Fruit fly (Drosophila melanogaster): ENCODE data around the gene SCCRO4.

SCCRO4 gene

dm6 chr3L:20309758-20310733, 10.8 kb downstream of the SCCRO4 start:
- TF ChIP-seq CG1621 (tag; optimal IDR thresholded peaks at IDR 0.05) (peak; percentile 80), CG6792 (GFP tag; optimal IDR thresholded peaks at IDR 0.05) (no peak), CG10631 (GFP tag; optimal IDR thresholded peaks at IDR 0.05) (no peak), esn (GFP tag; optimal IDR thresholded peaks at IDR 0.05) (peak; percentile 33), Sox14 (GFP tag; optimal IDR thresholded peaks at IDR 0.05) (peak; percentile 47), spab (GFP tag; optimal IDR thresholded peaks at IDR 0.05) (no peak), Eip78C (GFP tag) (peak; percentile 61), CG3032 (tag; optimal IDR thresholded peaks at IDR 0.05) (peak; percentile 11), Smox (GFP tag; optimal IDR thresholded peaks at IDR 0.05) (no peak), achi (GFP tag; optimal IDR thresholded peaks at IDR 0.05) (peak; percentile 63), cyc (GFP tag; optimal IDR thresholded peaks at IDR 0.05) (peak; percentile 36), topi (GFP tag; optimal IDR thresholded peaks at IDR 0.05) (peak; percentile 23), CG31627 (GFP tag; optimal IDR thresholded peaks at IDR 0.05) (peak; percentile 27), lz (GFP tag; optimal IDR thresholded peaks at IDR 0.05) (peak; percentile 19)

dm6 chr3L:20313469-20313868, 14.3 kb downstream of the SCCRO4 start, which contains the start of gene alphaSnap:
Gene alphaSnap, plus strand, starts transcription at chr3L:20313632.
- TF ChIP-seq ss (GFP tag; optimal IDR thresholded peaks at IDR 0.05), result peak in 1 of 2 experiments; percentile 5
- no peak for TF ChIP-seq OdsH (GFP tag; optimal IDR thresholded peaks at IDR 0.05)
- TF ChIP-seq dac (GFP tag; optimal IDR thresholded peaks at IDR 0.05), result no peak
- TF ChIP-seq CG11294 (GFP tag; IDR thresholded peaks at IDR 0.05), result no peak
- TF ChIP-seq CG8632 (GFP tag; optimal IDR thresholded peaks at IDR 0.05), result no peak
- TF ChIP-seq fkh (GFP tag; optimal IDR thresholded peaks at IDR 0.05), result peak; percentile 56
- peak; percentile 46 for TF ChIP-seq Sox14 (GFP tag; optimal IDR thresholded peaks at IDR 0.05)
- no peak for TF ChIP-seq net (GFP tag; optimal IDR thresholded peaks at IDR 0.05)
- TF ChIP-seq CG31627 (GFP tag; optimal IDR thresholded peaks at IDR 0.05), result peak; percentile 29
- peak; percentile 11 for TF ChIP-seq cyc (GFP tag; optimal IDR thresholded peaks at IDR 0.05)
- peak; percentile 83 for TF ChIP-seq Eip78C (GFP tag)
- peak; percentile 14 for TF ChIP-seq CG3032 (tag; optimal IDR thresholded peaks at IDR 0.05)
- no peak for TF ChIP-seq Ets96B (tag; optimal IDR thresholded peaks at IDR 0.05)
- no peak for TF ChIP-seq CG10669 (GFP tag; optimal IDR thresholded peaks at IDR 0.05)
- peak; percentile 51 for TF ChIP-seq esn (GFP tag; optimal IDR thresholded peaks at IDR 0.05)
- TF ChIP-seq CG8119 (GFP tag; IDR thresholded peaks at IDR 0.05), result no peak
- peak; percentile 19 for TF ChIP-seq dsx (GFP tag; optimal IDR thresholded peaks at IDR 0.05; ENCODE audit: poor library complexity, severe bottlenecking)
- no peak for TF ChIP-seq Met (GFP tag; optimal IDR thresholded peaks at IDR 0.05)
- no peak for TF ChIP-seq spab (GFP tag; optimal IDR thresholded peaks at IDR 0.05)
- TF ChIP-seq CG1621 (tag; optimal IDR thresholded peaks at IDR 0.05), result peak; percentile 26
- no peak for TF ChIP-seq Lpt (GFP tag; optimal IDR thresholded peaks at IDR 0.05)
- no peak for TF ChIP-seq Blimp-1 (GFP tag; optimal IDR thresholded peaks at IDR 0.05)
- TF ChIP-seq topi (GFP tag; optimal IDR thresholded peaks at IDR 0.05), result peak; percentile 35

dm6 chr3L:20316956-20317589, 17.9 kb downstream of the SCCRO4 start, which contains the start of gene Spn77Ba:
Gene Spn77Ba, plus strand, starts transcription at chr3L:20317190.
- TF ChIP-seq CG10631 (GFP tag; optimal IDR thresholded peaks at IDR 0.05) (no peak), CG8632 (GFP tag; optimal IDR thresholded peaks at IDR 0.05) (peak; percentile 11), eg (GFP tag; IDR thresholded peaks at IDR 0.05) (no peak; the same call in 2 of the 3 replicates), Ets21C (GFP tag; optimal IDR thresholded peaks at IDR 0.05) (no peak), CG11902 (GFP tag; optimal IDR thresholded peaks at IDR 0.05) (no peak), Eip75B (GFP tag; optimal IDR thresholded peaks at IDR 0.05) (peak; percentile 27), cyc (GFP tag; optimal IDR thresholded peaks at IDR 0.05) (no peak), Gug (GFP tag; IDR thresholded peaks at IDR 0.05) (no peak), CG3919 (GFP tag; optimal IDR thresholded peaks at IDR 0.05) (peak; percentile 58), CG6854 (GFP tag; optimal IDR thresholded peaks at IDR 0.05) (peak; percentile 58), CG34406 (GFP tag; optimal IDR thresholded peaks at IDR 0.05) (no peak), Sox14 (GFP tag; optimal IDR thresholded peaks at IDR 0.05) (peak; percentile 42), Smox (GFP tag; optimal IDR thresholded peaks at IDR 0.05) (no peak), Hr38 (GFP tag; optimal IDR thresholded peaks at IDR 0.05) (no peak), Blimp-1 (GFP tag; optimal IDR thresholded peaks at IDR 0.05) (no peak), CG15336 (GFP tag; IDR thresholded peaks at IDR 0.05) (no peak), Lpt (GFP tag; optimal IDR thresholded peaks at IDR 0.05) (peak; percentile 8), CG6276 (GFP tag; optimal IDR thresholded peaks at IDR 0.05) (no peak), dsx (GFP tag; optimal IDR thresholded peaks at IDR 0.05; ENCODE audit: poor library complexity, severe bottlenecking) (peak; percentile 57), CG6792 (GFP tag; optimal IDR thresholded peaks at IDR 0.05) (no peak), CG6163 (GFP tag; IDR thresholded peaks at IDR 0.05) (peak; percentile 68; the same call in 2 of the 3 replicates), esn (GFP tag; optimal IDR thresholded peaks at IDR 0.05) (no peak), CG7368 (GFP tag; optimal IDR thresholded peaks at IDR 0.05) (peak; percentile 42), Hr4 (GFP tag; optimal IDR thresholded peaks at IDR 0.05) (no peak), CG3032 (tag; optimal IDR thresholded peaks at IDR 0.05) (no peak), vri (GFP tag; optimal IDR thresholded peaks at IDR 0.05) (peak; percentile 77)
